Worm (Caenorhabditis elegans): ENCODE measurements around the gene acox-1.6.
A peak's percentile ranks its signal among the peaks of the same experiment; 100 is the strongest.

acox-1.6 gene

DNA sequence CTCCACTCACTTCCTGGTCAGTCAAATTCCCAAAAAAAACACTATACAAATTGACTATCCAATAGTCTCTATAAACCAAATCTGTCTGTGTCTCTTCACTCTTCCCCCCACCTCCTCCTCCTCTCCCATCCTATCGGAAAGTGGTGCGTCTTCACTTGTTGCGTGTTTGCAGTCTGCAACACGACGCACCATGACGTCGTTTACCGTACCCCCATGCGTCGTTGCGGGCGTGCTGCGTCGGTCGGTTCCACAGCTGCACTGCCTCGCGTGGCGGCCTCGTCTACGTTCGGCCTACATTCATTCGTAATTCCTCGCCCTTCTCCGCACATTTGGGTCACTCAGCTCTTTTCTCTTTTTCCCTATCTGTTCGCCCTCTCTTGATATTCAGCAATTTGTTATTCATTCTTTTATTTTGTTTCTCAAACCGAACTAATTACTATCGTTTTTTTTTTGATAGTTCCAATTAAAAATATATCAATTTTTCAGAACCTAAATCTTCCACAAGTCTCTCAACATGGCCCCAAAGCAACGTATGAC is 2.8 kb upstream of the acox-1.6 start, which contains the start of gene serp-1.1 (continued):
- TF ChIP-seq fos-1 (tag; optimal IDR thresholded peaks at IDR 0.05) (peak; percentile 99), snpc-4 (tag; optimal IDR thresholded peaks at IDR 0.05) (peak; percentile 91), ceh-82 (tag; optimal IDR thresholded peaks at IDR 0.05) (peak; percentile 93), crh-2 (tag; optimal IDR thresholded peaks at IDR 0.05) (peak; percentile 100), lin-11 (tag; optimal IDR thresholded peaks at IDR 0.05) (peak; percentile 93), elt-3 (tag; optimal IDR thresholded peaks at IDR 0.05) (no peak), unc-62 (GFP tag; optimal IDR thresholded peaks at IDR 0.05) (peak; percentile 71), nhr-129 (tag; optimal IDR thresholded peaks at IDR 0.05) (peak; percentile 99)

DNA sequence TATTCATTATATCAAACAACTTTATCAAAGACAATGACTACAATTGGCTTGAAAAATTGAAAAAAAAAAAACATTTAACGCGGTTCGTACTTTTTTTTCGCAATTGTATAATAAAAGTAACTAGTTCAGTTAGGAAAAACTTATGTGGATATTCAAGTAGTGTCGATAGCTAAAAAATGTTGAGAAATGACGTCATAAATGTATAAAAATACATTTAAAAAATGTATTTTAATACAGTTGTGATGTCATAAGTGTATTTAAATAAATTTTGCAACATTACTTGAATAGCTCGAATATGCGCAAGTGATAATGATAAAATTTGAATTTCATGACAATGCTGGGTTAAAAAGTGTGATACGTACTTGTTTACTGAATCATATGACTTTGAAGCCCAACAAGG is 6.8 kb downstream of the acox-1.6 start:
- TF ChIP-seq unc-62 (GFP tag; optimal IDR thresholded peaks at IDR 0.05): no peak
- TF ChIP-seq blmp-1 (tag; optimal IDR thresholded peaks at IDR 0.05; ENCODE audit: insufficient read depth): no peak
- TF ChIP-seq sma-3 (GFP tag; optimal IDR thresholded peaks at IDR 0.05): no peak
- TF ChIP-seq lsy-2 (tag; optimal IDR thresholded peaks at IDR 0.05): no peak
- TF ChIP-seq mdl-1 (tag; optimal IDR thresholded peaks at IDR 0.05): no peak
- no peak for TF ChIP-seq nhr-23 (tag; optimal IDR thresholded peaks at IDR 0.05)
- TF ChIP-seq sem-4 (tag; optimal IDR thresholded peaks at IDR 0.05): no peak
- TF ChIP-seq lin-39 (tag; optimal IDR thresholded peaks at IDR 0.05): no peak
- TF ChIP-seq nhr-12 (tag; optimal IDR thresholded peaks at IDR 0.05): no peak
- no peak for TF ChIP-seq nhr-129 (tag; optimal IDR thresholded peaks at IDR 0.05)
- no peak for TF ChIP-seq C34F6.9 (tag; optimal IDR thresholded peaks at IDR 0.05)
- TF ChIP-seq skn-1 (tag; optimal IDR thresholded peaks at IDR 0.05): no peak
- no peak for TF ChIP-seq aly-2 (tag; optimal IDR thresholded peaks at IDR 0.05)
- no peak for TF ChIP-seq fos-1 (tag; optimal IDR thresholded peaks at IDR 0.05)
- no peak for TF ChIP-seq elt-1 (tag; optimal IDR thresholded peaks at IDR 0.05)
- no peak for TF ChIP-seq crh-2 (tag; optimal IDR thresholded peaks at IDR 0.05)
- no peak for TF ChIP-seq sma-9 (GFP tag; optimal IDR thresholded peaks at IDR 0.05)
- TF ChIP-seq sma-9 (tag; optimal IDR thresholded peaks at IDR 0.05): no peak
- no peak for TF ChIP-seq nhr-237 (tag; optimal IDR thresholded peaks at IDR 0.05)

DNA sequence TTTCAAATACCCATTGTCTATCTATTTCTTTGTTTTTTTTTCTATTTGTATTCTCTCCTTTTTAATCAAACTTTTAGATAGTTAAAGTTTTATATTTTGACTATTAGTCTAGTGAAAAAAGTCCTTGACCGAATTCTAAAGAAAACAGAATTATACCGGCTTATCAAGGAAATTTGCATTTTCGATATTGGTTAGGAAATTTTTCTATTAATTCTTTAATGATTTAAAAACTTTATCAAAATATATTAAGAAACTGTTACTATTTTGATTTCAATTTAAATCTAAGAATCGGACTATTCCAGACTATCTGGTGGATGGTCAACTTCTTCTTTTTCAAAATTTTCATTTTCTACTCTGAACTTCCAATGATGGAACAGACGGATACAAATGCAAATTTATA is 10.3 kb downstream of the acox-1.6 start, which contains the start of gene Y7A5A.20:
Gene Y7A5A.20 (plus strand): TSS at position 301 of the 400 bp plus-strand sequence.
- TF ChIP-seq nhr-10 (tag; optimal IDR thresholded peaks at IDR 0.05) (no peak), elt-1 (tag; optimal IDR thresholded peaks at IDR 0.05) (no peak), nhr-77 (tag; optimal IDR thresholded peaks at IDR 0.05) (no peak)

DNA sequence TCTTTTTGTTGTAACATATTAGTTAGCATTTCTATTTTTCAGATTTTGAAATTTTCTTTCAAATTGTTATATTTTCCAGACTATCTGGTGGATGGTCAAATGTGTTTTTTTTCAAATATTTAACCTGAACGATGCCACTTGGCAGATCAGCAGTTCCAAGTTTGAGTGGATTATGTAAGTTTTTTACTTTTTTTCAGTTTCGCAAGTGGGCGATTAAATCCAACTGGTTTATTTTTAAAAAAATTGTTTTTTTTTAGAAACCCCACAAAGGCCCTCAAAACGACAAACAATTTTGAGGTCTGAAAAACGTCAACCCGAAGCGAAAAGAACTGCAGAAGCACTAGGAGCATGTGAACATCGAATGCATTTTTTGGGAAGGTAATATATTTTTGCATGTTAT is 11.5 kb downstream of the acox-1.6 start, which contains the start of gene Y7A5A.9:
Gene Y7A5A.9 (plus strand): TSS at position 301 of the 400 bp plus-strand sequence.
- TF ChIP-seq sma-9 (GFP tag; optimal IDR thresholded peaks at IDR 0.05) (no peak), sma-9 (tag; optimal IDR thresholded peaks at IDR 0.05) (no peak), elt-3 (tag; optimal IDR thresholded peaks at IDR 0.05) (no peak), unc-55 (GFP tag; optimal IDR thresholded peaks at IDR 0.05) (no peak), ztf-11 (tag; optimal IDR thresholded peaks at IDR 0.05) (no peak), zag-1 (tag; optimal IDR thresholded peaks at IDR 0.05) (no peak), unc-39 (tag; optimal IDR thresholded peaks at IDR 0.05) (no peak), nhr-21 (tag; optimal IDR thresholded peaks at IDR 0.05) (no peak), ceh-82 (tag; optimal IDR thresholded peaks at IDR 0.05) (no peak), nhr-237 (tag; optimal IDR thresholded peaks at IDR 0.05) (no peak), unc-62 (GFP tag; optimal IDR thresholded peaks at IDR 0.05) (no peak), nhr-129 (tag; optimal IDR thresholded peaks at IDR 0.05) (no peak)

DNA sequence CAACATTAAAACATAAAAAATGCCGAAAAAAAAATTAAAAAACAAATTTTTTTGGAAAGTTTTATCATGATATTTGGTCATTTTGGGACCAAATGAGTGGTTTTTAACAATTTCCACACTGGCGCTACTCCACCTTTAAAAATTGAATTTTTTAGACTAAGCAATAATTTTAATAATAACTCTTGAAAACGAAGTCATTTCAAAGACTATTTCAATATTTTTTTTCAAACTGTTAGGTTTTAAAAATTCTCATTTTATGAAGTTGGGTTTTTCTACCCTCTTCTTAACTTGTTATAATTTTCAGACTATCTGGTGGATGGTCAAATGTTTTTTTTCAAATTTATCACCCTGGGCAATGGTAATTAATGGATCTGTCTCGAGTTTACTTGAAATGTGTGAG is 16.1 kb downstream of the acox-1.6 start, which contains the start of gene Y7A5A.8:
Gene Y7A5A.8 (plus strand): TSS at position 301 of the 400 bp plus-strand sequence.
- TF ChIP-seq ZK546.5 (tag; optimal IDR thresholded peaks at IDR 0.05) (no peak), lin-11 (tag; optimal IDR thresholded peaks at IDR 0.05) (no peak), fos-1 (tag; optimal IDR thresholded peaks at IDR 0.05) (no peak), C34F6.9 (tag; optimal IDR thresholded peaks at IDR 0.05) (no peak), ama-1 (optimal IDR thresholded peaks at IDR 0.05) (no peak), unc-39 (tag; optimal IDR thresholded peaks at IDR 0.05) (no peak), R02D3.7 (tag; optimal IDR thresholded peaks at IDR 0.05) (no peak), F13H6.1 (tag; optimal IDR thresholded peaks at IDR 0.05) (no peak), gmeb-1 (tag; optimal IDR thresholded peaks at IDR 0.05) (no peak), nhr-12 (tag; optimal IDR thresholded peaks at IDR 0.05) (no peak), ceh-16 (tag; optimal IDR thresholded peaks at IDR 0.05) (no peak), Y55F3AM.14 (GFP tag; optimal IDR thresholded peaks at IDR 0.05) (no peak), mdl-1 (tag; optimal IDR thresholded peaks at IDR 0.05) (no peak), lsy-2 (tag; optimal IDR thresholded peaks at IDR 0.05) (no peak), sma-3 (GFP tag; optimal IDR thresholded peaks at IDR 0.05) (no peak), nhr-21 (tag; optimal IDR thresholded peaks at IDR 0.05) (no peak)

All from whole organism, L2 larva.